Worm (Caenorhabditis elegans) whole organism, L2 larva: ENCODE data around the gene F26F4.8.

ENCODE experiments used
- F13H6.1 ChIP-seq: sonication (generic microtip); optimal IDR thresholded peaks from 2 replicates; lab custom pipeline; 2016; ENCODE audit warnings: missing genetic modification characterization, missing compliant biosample characterization
- ama-1 ChIP-seq: fragments of 150-350 bp; optimal IDR thresholded peaks from 2 replicates; lab custom pipeline; 2018; ENCODE audit warnings: inconsistent platforms
- blmp-1 ChIP-seq: sonication (generic microtip); optimal IDR thresholded peaks from 2 replicates; lab custom pipeline; 2017; ENCODE audit warnings: missing genetic modification characterization, mild to moderate bottlenecking, missing compliant biosample characterization, antibody characterized with exemption, moderate library complexity; ENCODE audit not compliant: insufficient read depth
- elt-3 ChIP-seq: sonication (generic microtip); optimal IDR thresholded peaks from 2 replicates; lab custom pipeline; 2017; ENCODE audit warnings: missing biosample characterization, missing genetic modification characterization
- fos-1 ChIP-seq: fragments of 150-350 bp; optimal IDR thresholded peaks from 2 replicates; lab custom pipeline; 2014; ENCODE audit warnings: missing biosample characterization, missing genetic modification characterization
- lsy-2 ChIP-seq, 2 experiments: fragments of 150-350 bp in 1 of 2; sonication (generic microtip) in 1 of 2; optimal IDR thresholded peaks; 2 replicates each; lab custom pipeline; 2014 to 2017; ENCODE audit warnings: missing biosample characterization in 2 of 2, missing genetic modification characterization in 2 of 2
- mab-5 ChIP-seq: fragments of 150-350 bp; optimal IDR thresholded peaks from 2 replicates; lab custom pipeline; 2014; ENCODE audit warnings: missing biosample characterization, missing genetic modification characterization
- nhr-11 ChIP-seq: fragments of 150-350 bp; optimal IDR thresholded peaks from 2 replicates; lab custom pipeline; 2014; ENCODE audit warnings: missing biosample characterization, missing genetic modification characterization
- nhr-237 ChIP-seq: fragments of 150-350 bp; optimal IDR thresholded peaks from 2 replicates; lab custom pipeline; 2014; ENCODE audit warnings: missing biosample characterization, missing genetic modification characterization
- snpc-4 ChIP-seq: fragments of 150-350 bp; optimal IDR thresholded peaks from 2 replicates; lab custom pipeline; 2014; ENCODE audit warnings: missing biosample characterization, missing genetic modification characterization
- ztf-11 ChIP-seq: sonication (generic microtip); optimal IDR thresholded peaks from 2 replicates; lab custom pipeline; 2017; ENCODE audit warnings: missing biosample characterization, missing genetic modification characterization

- TF ChIP-seq snpc-4: no peak
- TF ChIP-seq nhr-11 (tag; lab: Kevin White, UChicago): no peak
- no peak for TF ChIP-seq lsy-2 (tag; optimal IDR thresholded peaks at IDR 0.05; lab: Kevin White, UChicago)
- no peak for TF ChIP-seq elt-3 (tag; lab: Kevin White, UChicago)
- TF ChIP-seq ama-1: no peak
- TF ChIP-seq blmp-1 (tag; lab: Kevin White, UChicago): no peak
- no peak for TF ChIP-seq fos-1 (tag; lab: Kevin White, UChicago)
- TF ChIP-seq nhr-237 (tag; lab: Kevin White, UChicago): no peak
- no peak for TF ChIP-seq F13H6.1 (tag; lab: Kevin White, UChicago)
- no peak for TF ChIP-seq ztf-11
- TF ChIP-seq mab-5: no peak
Observed at ce11 chrIII:4856109-4856508, 49.2 kb downstream of the F26F4.8 start, which contains the start of gene C35D10.7.
